Fruit fly (Drosophila melanogaster) whole organism, prepupa: ENCODE results near the gene Gapvd1.

ENCODE experiments used
- CG10631 ChIP-seq: fragments of 200-800 bp; sonication (Bioruptor generic); optimal IDR thresholded peaks from 2 replicates; lab custom pipeline; 2016; ENCODE audit warnings: missing biosample characterization, missing genetic modification characterization
- CG10669 ChIP-seq: fragments of 200-800 bp; sonication (Bioruptor generic); optimal IDR thresholded peaks from 3 replicates; lab custom pipeline; 2018; ENCODE audit warnings: missing biosample characterization, mild to moderate bottlenecking, missing genetic modification characterization, moderate library complexity
- CG11294 ChIP-seq: fragments of 200-800 bp; sonication (Bioruptor generic); IDR thresholded peaks from 2 replicates; pipeline ENCODE4 v1.3.6; 2022; ENCODE audit warnings: missing biosample characterization, missing genetic modification characterization
- CG11762 ChIP-seq: fragments of 200-800 bp; sonication (Bioruptor generic); optimal IDR thresholded peaks from 3 replicates; lab custom pipeline; 2016; ENCODE audit warnings: missing biosample characterization, missing genetic modification characterization; ENCODE audit not compliant: insufficient read depth
- CG11902 ChIP-seq: fragments of 200-800 bp; sonication (Bioruptor generic); optimal IDR thresholded peaks from 3 replicates; lab custom pipeline; 2016; ENCODE audit warnings: missing biosample characterization, missing genetic modification characterization
- CG15336 ChIP-seq: fragments of 200-800 bp; sonication (Bioruptor generic); IDR thresholded peaks from 2 replicates; pipeline ENCODE4 v1.3.6; 2022; ENCODE audit warnings: missing biosample characterization, missing genetic modification characterization
- CG16779 ChIP-seq: fragments of 200-800 bp; sonication (Bioruptor generic); optimal IDR thresholded peaks from 3 replicates; lab custom pipeline; 2017; ENCODE audit warnings: missing biosample characterization, mild to moderate bottlenecking, missing genetic modification characterization
- CG3032 ChIP-seq: fragments of 200-800 bp; optimal IDR thresholded peaks from 2 replicates; lab custom pipeline; 2019; ENCODE audit warnings: missing biosample characterization, mild to moderate bottlenecking, missing genetic modification characterization, moderate library complexity
- CG31627 ChIP-seq: fragments of 200-800 bp; sonication (Bioruptor generic); optimal IDR thresholded peaks from 3 replicates; lab custom pipeline; 2016; ENCODE audit warnings: missing biosample characterization, missing genetic modification characterization
- CG34406 ChIP-seq: fragments of 200-800 bp; sonication (Bioruptor generic); optimal IDR thresholded peaks from 3 replicates; lab custom pipeline; 2016; ENCODE audit warnings: missing biosample characterization, missing genetic modification characterization
- CG3919 ChIP-seq: fragments of 200-800 bp; sonication (Bioruptor generic); optimal IDR thresholded peaks from 3 replicates; lab custom pipeline; 2016; ENCODE audit warnings: missing biosample characterization, missing genetic modification characterization
- CG6163 ChIP-seq: fragments of 200-800 bp; sonication (Bioruptor generic); IDR thresholded peaks from 3 replicates; pipeline ENCODE4 v1.3.6; 2022; ENCODE audit warnings: missing biosample characterization, missing genetic modification characterization
- CG6276 ChIP-seq: fragments of 200-800 bp; sonication (Bioruptor generic); optimal IDR thresholded peaks from 2 replicates; lab custom pipeline; 2017; ENCODE audit warnings: missing biosample characterization, mild to moderate bottlenecking, missing genetic modification characterization
- CG6792 ChIP-seq: fragments of 200-800 bp; sonication (Bioruptor generic); optimal IDR thresholded peaks from 3 replicates; lab custom pipeline; 2016; ENCODE audit warnings: missing biosample characterization, missing genetic modification characterization
- CG6808 ChIP-seq: fragments of 200-800 bp; sonication (Bioruptor generic); optimal IDR thresholded peaks from 3 replicates; lab custom pipeline; 2017; ENCODE audit warnings: missing biosample characterization, missing genetic modification characterization, mild to moderate bottlenecking, moderate library complexity, missing genetic modification reagents
- CG6854 ChIP-seq: fragments of 200-800 bp; sonication (Bioruptor generic); optimal IDR thresholded peaks from 2 replicates; lab custom pipeline; 2017; ENCODE audit warnings: missing biosample characterization, mild to moderate bottlenecking, missing genetic modification characterization
- CG7368 ChIP-seq: fragments of 200-800 bp; sonication (Bioruptor generic); optimal IDR thresholded peaks from 3 replicates; lab custom pipeline; 2016; ENCODE audit warnings: missing biosample characterization, missing genetic modification characterization
- CG8119 ChIP-seq: fragments of 200-800 bp; sonication (Bioruptor generic); IDR thresholded peaks from 3 replicates; pipeline ENCODE4 v1.3.6; 2022; ENCODE audit warnings: missing biosample characterization, missing genetic modification characterization
- CG8319 ChIP-seq: fragments of 200-800 bp; sonication (Bioruptor generic); optimal IDR thresholded peaks from 3 replicates; lab custom pipeline; 2016; ENCODE audit warnings: missing biosample characterization, missing genetic modification characterization
- CG8632 ChIP-seq: fragments of 200-800 bp; sonication (Bioruptor generic); optimal IDR thresholded peaks from 3 replicates; lab custom pipeline; 2016; ENCODE audit warnings: missing biosample characterization, missing genetic modification characterization
- CG9139 ChIP-seq: fragments of 200-800 bp; sonication (Bioruptor generic); optimal IDR thresholded peaks from 3 replicates; lab custom pipeline; 2017; ENCODE audit warnings: missing biosample characterization, mild to moderate bottlenecking, missing genetic modification characterization
- Eip75B ChIP-seq: fragments of 200-800 bp; sonication (Bioruptor generic); optimal IDR thresholded peaks from 3 replicates; lab custom pipeline; 2016; ENCODE audit warnings: missing biosample characterization, missing genetic modification characterization
- Eip78C ChIP-seq: fragments of 200-800 bp; sonication (Bioruptor generic); peaks from one replicate; lab custom pipeline; 2016; ENCODE audit warnings: missing biosample characterization, missing genetic modification characterization
- Eip93F ChIP-seq: fragments of 200-800 bp; sonication (Bioruptor generic); optimal IDR thresholded peaks from 2 replicates; lab custom pipeline; 2016; ENCODE audit warnings: missing biosample characterization, mild to moderate bottlenecking, missing genetic modification characterization
- Ets96B ChIP-seq: fragments of 200-800 bp; optimal IDR thresholded peaks from 2 replicates; lab custom pipeline; 2019; ENCODE audit warnings: missing biosample characterization, mild to moderate bottlenecking, missing genetic modification characterization, moderate library complexity
- Gug ChIP-seq: fragments of 200-800 bp; sonication (Bioruptor generic); IDR thresholded peaks from 2 replicates; pipeline ENCODE4 v1.3.6; 2022; ENCODE audit warnings: missing biosample characterization, missing genetic modification characterization
- Hr39 ChIP-seq: fragments of 200-800 bp; sonication (Bioruptor generic); optimal IDR thresholded peaks from 2 replicates; lab custom pipeline; 2016; ENCODE audit warnings: missing biosample characterization, missing genetic modification characterization
- Lpt ChIP-seq: fragments of 200-800 bp; sonication (Bioruptor generic); optimal IDR thresholded peaks from 3 replicates; lab custom pipeline; 2016; ENCODE audit warnings: missing biosample characterization, missing genetic modification characterization
- OdsH ChIP-seq: fragments of 200-800 bp; sonication (Bioruptor generic); optimal IDR thresholded peaks from 3 replicates; lab custom pipeline; 2016; ENCODE audit warnings: missing biosample characterization, missing genetic modification characterization
- Sox102F ChIP-seq: fragments of 200-800 bp; sonication (Bioruptor generic); optimal IDR thresholded peaks from 2 replicates; lab custom pipeline; 2016; ENCODE audit warnings: missing biosample characterization, mild to moderate bottlenecking, missing genetic modification characterization
- Sox14 ChIP-seq: fragments of 200-800 bp; sonication (Bioruptor generic); optimal IDR thresholded peaks from 3 replicates; lab custom pipeline; 2016; ENCODE audit warnings: missing biosample characterization, missing genetic modification characterization
- Sox15 ChIP-seq: fragments of 200-800 bp; sonication (Bioruptor generic); optimal IDR thresholded peaks from 3 replicates; lab custom pipeline; 2016; ENCODE audit warnings: missing biosample characterization, missing genetic modification characterization
- achi ChIP-seq: fragments of 200-800 bp; sonication (Bioruptor generic); optimal IDR thresholded peaks from 3 replicates; lab custom pipeline; 2016; ENCODE audit warnings: missing biosample characterization, missing genetic modification characterization
- dac ChIP-seq: fragments of 200-800 bp; sonication (Bioruptor generic); optimal IDR thresholded peaks from 2 replicates; lab custom pipeline; 2017; ENCODE audit warnings: missing biosample characterization, mild to moderate bottlenecking, missing genetic modification characterization
- dsx ChIP-seq: fragments of 200-800 bp; optimal IDR thresholded peaks from 3 replicates; lab custom pipeline; 2019; ENCODE audit warnings: missing biosample characterization, mild to moderate bottlenecking, missing genetic modification characterization, moderate library complexity; ENCODE audit not compliant: poor library complexity, severe bottlenecking
- esn ChIP-seq: fragments of 200-800 bp; sonication (Bioruptor generic); optimal IDR thresholded peaks from 2 replicates; lab custom pipeline; 2016; ENCODE audit warnings: missing biosample characterization, mild to moderate bottlenecking, missing genetic modification characterization, moderate library complexity
- fd59A ChIP-seq: fragments of 200-800 bp; sonication (Bioruptor generic); optimal IDR thresholded peaks from 2 replicates; lab custom pipeline; 2017; ENCODE audit warnings: missing biosample characterization, mild to moderate bottlenecking, missing genetic modification characterization, missing genetic modification reagents
- fkh ChIP-seq: fragments of 200-800 bp; sonication (Bioruptor generic); optimal IDR thresholded peaks from 3 replicates; lab custom pipeline; 2017; ENCODE audit warnings: missing biosample characterization, mild to moderate bottlenecking, missing genetic modification characterization, moderate library complexity
- net ChIP-seq: fragments of 200-800 bp; sonication (Bioruptor generic); optimal IDR thresholded peaks from 3 replicates; lab custom pipeline; 2016; ENCODE audit warnings: missing biosample characterization, missing genetic modification characterization
- pdm3 ChIP-seq: fragments of 200-800 bp; sonication (Bioruptor generic); optimal IDR thresholded peaks from 3 replicates; lab custom pipeline; 2016; ENCODE audit warnings: missing biosample characterization, missing genetic modification characterization
- salr ChIP-seq, 2 experiments: fragments of 200-800 bp; sonication (Bioruptor generic); optimal IDR thresholded peaks; 3 replicates each; lab custom pipeline; 2016 to 2018; ENCODE audit warnings: missing biosample characterization in 2 of 2, missing genetic modification characterization in 2 of 2, mild to moderate bottlenecking in 1 of 2
- spab ChIP-seq: fragments of 200-800 bp; sonication (Bioruptor generic); optimal IDR thresholded peaks from 2 replicates; lab custom pipeline; 2017; ENCODE audit warnings: missing biosample characterization, mild to moderate bottlenecking, missing genetic modification characterization, missing genetic modification reagents
- ss ChIP-seq, 2 experiments: fragments of 200-800 bp; sonication (Bioruptor generic); optimal IDR thresholded peaks; 2 replicates in 1 of 2; 3 replicates in 1 of 2; lab custom pipeline; 2017 to 2018; ENCODE audit warnings: mild to moderate bottlenecking in 2 of 2, missing biosample characterization in 2 of 2, missing genetic modification characterization in 2 of 2, moderate library complexity in 1 of 2
- svp ChIP-seq: fragments of 200-800 bp; sonication (Bioruptor generic); peaks from one replicate; lab custom pipeline; 2016; ENCODE audit warnings: missing biosample characterization, missing genetic modification characterization
- topi ChIP-seq: fragments of 200-800 bp; sonication (Bioruptor generic); optimal IDR thresholded peaks from 3 replicates; lab custom pipeline; 2016; ENCODE audit warnings: missing biosample characterization, missing genetic modification characterization
- vri ChIP-seq: fragments of 200-800 bp; sonication (Bioruptor generic); optimal IDR thresholded peaks from 3 replicates; lab custom pipeline; 2016; ENCODE audit warnings: missing biosample characterization, mild to moderate bottlenecking, missing genetic modification characterization

The Gapvd1 gene

dm6 chrX:11338973-11339867 is 14.0 kb downstream of the Gapvd1 start (continued):
- TF ChIP-seq CG8319 (GFP tag; lab: Kevin White, UChicago) (no peak), OdsH (GFP tag; lab: Kevin White, UChicago) (peak; percentile 45), CG6854 (GFP tag; lab: Kevin White, UChicago) (no peak), achi (GFP tag; lab: Kevin White, UChicago) (peak; percentile 22), pdm3 (GFP tag; lab: Kevin White, UChicago) (peak; percentile 60), CG3919 (peak; percentile 14), fkh (peak; percentile 92), CG8632 (GFP tag; lab: Kevin White, UChicago) (no peak), CG11294 (no peak), CG11902 (GFP tag; lab: Kevin White, UChicago) (no peak), spab (GFP tag; lab: Kevin White, UChicago) (no peak), CG31627 (GFP tag; lab: Kevin White, UChicago) (peak; percentile 56), net (no peak), Eip78C (GFP tag; lab: Kevin White, UChicago) (peak; percentile 53), esn (peak; percentile 49), topi (peak; percentile 7), CG34406 (GFP tag; lab: Kevin White, UChicago) (no peak), CG6163 (GFP tag; lab: Robert Waterston, UW) (peak; percentile 32; the same call in 1 of the 3 replicates), Sox14 (GFP tag; lab: Kevin White, UChicago) (peak; percentile 55), salr (GFP tag; optimal IDR thresholded peaks at IDR 0.05; lab: Kevin White, UChicago) (no peak), dsx (no peak), vri (GFP tag; lab: Kevin White, UChicago) (peak; percentile 41), dac (no peak), fd59A (GFP tag; lab: Kevin White, UChicago) (no peak), CG10669 (GFP tag; lab: Kevin White, UChicago) (no peak)

- TF ChIP-seq dac: no peak
- TF ChIP-seq Gug: no peak
- TF ChIP-seq CG7368: no peak
- TF ChIP-seq CG3032 (tag; lab: Kevin White, UChicago): no peak
- TF ChIP-seq achi (GFP tag; lab: Kevin White, UChicago): no peak
- TF ChIP-seq CG6792 (GFP tag; lab: Kevin White, UChicago): no peak
- TF ChIP-seq esn: no peak
- no peak for TF ChIP-seq svp (GFP tag; lab: Kevin White, UChicago)
- TF ChIP-seq CG6854 (GFP tag; lab: Kevin White, UChicago): no peak
- no peak for TF ChIP-seq CG3919
- no peak for TF ChIP-seq CG11762 (GFP tag; lab: Kevin White, UChicago)
- TF ChIP-seq Eip75B (GFP tag; lab: Kevin White, UChicago): no peak
- no peak for TF ChIP-seq Eip93F (GFP tag; lab: Kevin White, UChicago)
- peak; percentile 92 for TF ChIP-seq dsx
- no peak for TF ChIP-seq pdm3 (GFP tag; lab: Kevin White, UChicago)
- no peak for TF ChIP-seq Lpt (GFP tag; lab: Kevin White, UChicago)
- TF ChIP-seq CG9139 (GFP tag; lab: Kevin White, UChicago): peak; percentile 31
- TF ChIP-seq OdsH (GFP tag; lab: Kevin White, UChicago): no peak
- TF ChIP-seq CG16779 (tag; lab: Kevin White, UChicago): no peak
- TF ChIP-seq CG6808 (GFP tag; lab: Kevin White, UChicago): no peak
- no peak for TF ChIP-seq Ets96B (tag; lab: Kevin White, UChicago)
- no peak for TF ChIP-seq Sox102F (GFP tag; lab: Kevin White, UChicago)
- TF ChIP-seq ss (GFP tag; optimal IDR thresholded peaks at IDR 0.05; lab: Kevin White, UChicago): no peak
- no peak for TF ChIP-seq Sox15 (GFP tag; lab: Kevin White, UChicago)
- no peak for TF ChIP-seq spab (GFP tag; lab: Kevin White, UChicago)
- no peak for TF ChIP-seq Eip78C (GFP tag; lab: Kevin White, UChicago)
- TF ChIP-seq CG10669 (GFP tag; lab: Kevin White, UChicago): no peak
- TF ChIP-seq CG8119 (GFP tag; lab: Robert Waterston, UW): no peak
- no peak for TF ChIP-seq Hr39 (GFP tag; lab: Kevin White, UChicago)
- TF ChIP-seq fd59A (GFP tag; lab: Kevin White, UChicago): no peak
- TF ChIP-seq CG6276 (GFP tag; lab: Kevin White, UChicago): peak; percentile 59
- TF ChIP-seq CG10631: no peak
- TF ChIP-seq CG15336 (GFP tag; lab: Robert Waterston, UW): no peak
Observed at dm6 chrX:11339868-11340548, 14.8 kb downstream of the Gapvd1 start, which contains the start of the genes CG34348 and Kap3. CG34348 (plus strand) TSS chrX:11339873. Kap3 (minus strand) TSS chrX:11340084.
